Worm (Caenorhabditis elegans): ENCODE measurements around the gene cpi-1.

ce11 chrIV:6076128-6076527 is 17.4 kb downstream of the cpi-1 start, which contains the start of gene cpg-20:
- TF ChIP-seq hsf-1 (GFP tag; IDR thresholded peaks at IDR 0.05): no peak
- no peak for TF ChIP-seq F49E8.2 (tag; optimal IDR thresholded peaks at IDR 0.05; ENCODE audit: insufficient read depth)

Measured in whole organism, young adult.